Fruit fly (Drosophila melanogaster): ENCODE measurements around the gene CG14275.

Gene CG14275

dm6 chr2L:8284913-8285619, 42.2 kb upstream of the CG14275 start (continued):
- no peak for TF ChIP-seq CG3847 (GFP tag; IDR thresholded peaks at IDR 0.05)
- TF ChIP-seq Nf-YA (GFP tag; IDR thresholded peaks at IDR 0.05): no peak
- TF ChIP-seq CG12104 (GFP tag; optimal IDR thresholded peaks at IDR 0.05): no peak
- TF ChIP-seq E2f1 (GFP tag; IDR thresholded peaks at IDR 0.05): no peak
- TF ChIP-seq CG6813 (GFP tag; optimal IDR thresholded peaks at IDR 0.05): no peak
- TF ChIP-seq Dll (GFP tag; IDR thresholded peaks at IDR 0.05; ENCODE audit: partially characterized antibody): no peak
- no peak for TF ChIP-seq exex (tag; optimal IDR thresholded peaks at IDR 0.05)
- no peak for TF ChIP-seq NFAT (GFP tag; IDR thresholded peaks at IDR 0.05)
- no peak for TF ChIP-seq CG4707 (GFP tag; optimal IDR thresholded peaks at IDR 0.05)
- peak; percentile 43 for TF ChIP-seq CG18262 (tag; optimal IDR thresholded peaks at IDR 0.05)
- TF ChIP-seq CG12659 (GFP tag; optimal IDR thresholded peaks at IDR 0.05): peak; percentile 8
- TF ChIP-seq CG14860 (GFP tag; IDR thresholded peaks at IDR 0.05; ENCODE audit: partially characterized antibody): no peak
- peak; percentile 45; the same call in 1 of the 2 replicates for TF ChIP-seq Awh (GFP tag; IDR thresholded peaks at IDR 0.05)
- TF ChIP-seq fd96Cb (tag; optimal IDR thresholded peaks at IDR 0.05): peak; percentile 31
- peak; percentile 23 for TF ChIP-seq Fer1 (GFP tag; optimal IDR thresholded peaks at IDR 0.05)
- no peak; the same call in 1 of the 2 replicates for TF ChIP-seq CG14014 (GFP tag; IDR thresholded peaks at IDR 0.05)
- TF ChIP-seq Optix (GFP tag; IDR thresholded peaks at IDR 0.05): no peak
- TF ChIP-seq CG14441 (GFP tag; IDR thresholded peaks at IDR 0.05): no peak
- peak; percentile 6 for TF ChIP-seq az2 (GFP tag; optimal IDR thresholded peaks at IDR 0.05)
- no peak for TF ChIP-seq C15 (GFP tag; IDR thresholded peaks at IDR 0.05)
- TF ChIP-seq emc (GFP tag; optimal IDR thresholded peaks at IDR 0.05): no peak
- TF ChIP-seq Doc3 (GFP tag; IDR thresholded peaks at IDR 0.05; ENCODE audit: partially characterized antibody): no peak
- TF ChIP-seq CG3995 (GFP tag; optimal IDR thresholded peaks at IDR 0.05): no peak
- TF ChIP-seq Vsx1 (GFP tag; optimal IDR thresholded peaks at IDR 0.05): peak; percentile 9
- TF ChIP-seq CG10979 (tag; optimal IDR thresholded peaks at IDR 0.05): peak; percentile 29
- TF ChIP-seq zfh2 (GFP tag; optimal IDR thresholded peaks at IDR 0.05): no peak
- TF ChIP-seq eyg (GFP tag; optimal IDR thresholded peaks at IDR 0.05): no peak
- TF ChIP-seq CG10959 (GFP tag; IDR thresholded peaks at IDR 0.05): no peak
- no peak for TF ChIP-seq MTF-1 (GFP tag; optimal IDR thresholded peaks at IDR 0.05; ENCODE audit: borderline replicate concordance)
- TF ChIP-seq CG2202 (tag; optimal IDR thresholded peaks at IDR 0.05): no peak
- TF ChIP-seq CG15696 (tag; optimal IDR thresholded peaks at IDR 0.05): no peak
- no peak for TF ChIP-seq CG1832 (GFP tag; optimal IDR thresholded peaks at IDR 0.05)
- TF ChIP-seq Dbx (GFP tag; IDR thresholded peaks at IDR 0.05): no peak
- TF ChIP-seq PHDP (tag; optimal IDR thresholded peaks at IDR 0.05): peak; percentile 12
- no peak for TF ChIP-seq CG18011 (GFP tag; optimal IDR thresholded peaks at IDR 0.05)
- TF ChIP-seq crp (GFP tag; optimal IDR thresholded peaks at IDR 0.05): no peak
- TF ChIP-seq CG12236 (GFP tag; optimal IDR thresholded peaks at IDR 0.05): no peak
- TF ChIP-seq CG12942 (GFP tag; optimal IDR thresholded peaks at IDR 0.05): no peak
- TF ChIP-seq CG13123 (GFP tag; optimal IDR thresholded peaks at IDR 0.05): no peak
- TF ChIP-seq CG13287 (GFP tag; IDR thresholded peaks at IDR 0.05; ENCODE audit: partially characterized antibody): no peak
- TF ChIP-seq Asciz (GFP tag; optimal IDR thresholded peaks at IDR 0.05): peak; percentile 58
- TF ChIP-seq fd64A (GFP tag; optimal IDR thresholded peaks at IDR 0.05): peak; percentile 52
- no peak for TF ChIP-seq grn (GFP tag; optimal IDR thresholded peaks at IDR 0.05)
- peak; percentile 32 for TF ChIP-seq Blimp-1 (GFP tag; optimal IDR thresholded peaks at IDR 0.05)
- no peak for TF ChIP-seq Ravus (GFP tag; IDR thresholded peaks at IDR 0.05)
- TF ChIP-seq CG10267 (tag; optimal IDR thresholded peaks at IDR 0.05): peak; percentile 3
- no peak for TF ChIP-seq Gug (GFP tag; IDR thresholded peaks at IDR 0.05)
- no peak for TF ChIP-seq lbe (GFP tag; optimal IDR thresholded peaks at IDR 0.05)
- TF ChIP-seq inv (GFP tag; IDR thresholded peaks at IDR 0.05; ENCODE audit: partially characterized antibody): no peak

All from whole organism, embryonic.